Fruit fly (Drosophila melanogaster) whole organism, adult: ENCODE measurements around the gene Rrp1.

Experiments used
- CG11617 ChIP-seq: fragments of 200-800 bp; sonication (Bioruptor generic); optimal IDR thresholded peaks from 2 replicates; lab custom pipeline; 2017; ENCODE audit warnings: mild to moderate bottlenecking, missing biosample characterization, missing genetic modification reagents, missing genetic modification characterization
- CG14711 ChIP-seq: fragments of 200-800 bp; sonication (Bioruptor generic); optimal IDR thresholded peaks from 2 replicates; lab custom pipeline; 2018; ENCODE audit warnings: missing biosample characterization, mild to moderate bottlenecking, missing genetic modification characterization, moderate library complexity
- CG1620 ChIP-seq: fragments of 200-800 bp; sonication (Bioruptor generic); optimal IDR thresholded peaks from 2 replicates; lab custom pipeline; 2016; ENCODE audit warnings: missing biosample characterization, missing genetic modification characterization
- Clk ChIP-seq: fragments of 200-800 bp; sonication (Bioruptor generic); optimal IDR thresholded peaks from 2 replicates; lab custom pipeline; 2017; ENCODE audit warnings: missing biosample characterization, missing genetic modification characterization
- Hr96 ChIP-seq: fragments of 200-800 bp; sonication (Bioruptor generic); optimal IDR thresholded peaks from 2 replicates; lab custom pipeline; 2016; ENCODE audit warnings: missing biosample characterization, missing genetic modification characterization
- cic ChIP-seq: fragments of 200-800 bp; sonication (Bioruptor generic); optimal IDR thresholded peaks from 2 replicates; lab custom pipeline; 2017; ENCODE audit warnings: missing biosample characterization, mild to moderate bottlenecking, missing genetic modification characterization, moderate library complexity
- ovo ChIP-seq: fragments of 200-800 bp; sonication (Bioruptor generic); optimal IDR thresholded peaks from 2 replicates; lab custom pipeline; 2016; ENCODE audit warnings: missing biosample characterization, missing genetic modification characterization
- pad ChIP-seq: fragments of 200-800 bp; sonication (Bioruptor generic); optimal IDR thresholded peaks from 3 replicates; lab custom pipeline; 2017; ENCODE audit warnings: missing biosample characterization, missing genetic modification characterization, mild to moderate bottlenecking, moderate library complexity, missing genetic modification reagents
- tj ChIP-seq: fragments of 200-800 bp; sonication (Bioruptor generic); optimal IDR thresholded peaks from 3 replicates; lab custom pipeline; 2017; ENCODE audit warnings: missing biosample characterization, mild to moderate bottlenecking, missing genetic modification characterization, moderate library complexity
- toe ChIP-seq: fragments of 200-800 bp; sonication (Bioruptor generic); optimal IDR thresholded peaks from 2 replicates; lab custom pipeline; 2016; ENCODE audit warnings: missing biosample characterization, missing genetic modification characterization

DNA sequence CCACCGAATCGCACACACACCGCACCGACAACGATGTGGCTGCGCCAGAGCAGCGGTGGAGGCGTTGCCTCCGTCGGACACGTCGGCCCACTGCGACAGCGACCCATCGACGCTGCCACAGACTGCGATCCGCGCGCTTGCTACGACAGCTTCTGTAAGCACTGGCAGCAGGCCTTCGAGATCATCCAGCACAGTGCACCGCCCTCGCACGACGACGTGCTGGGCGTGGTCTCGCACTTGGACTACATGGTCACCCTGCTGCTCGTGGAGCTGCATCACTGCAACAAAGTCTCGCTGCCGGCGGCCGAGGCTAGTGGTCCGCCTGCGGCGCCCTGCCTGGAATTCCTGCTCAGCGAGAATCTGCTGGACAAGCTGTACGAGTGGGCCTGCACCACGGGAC is 21.4 kb upstream of the Rrp1 start:
- TF ChIP-seq CG14711 (tag; lab: Kevin White, UChicago): no peak
- TF ChIP-seq ovo (GFP tag; lab: Kevin White, UChicago): no peak
- no peak for TF ChIP-seq CG1620 (GFP tag; lab: Kevin White, UChicago)
- no peak for TF ChIP-seq CG11617 (GFP tag; lab: Kevin White, UChicago)
- no peak for TF ChIP-seq pad (GFP tag; lab: Kevin White, UChicago)
- TF ChIP-seq Hr96 (GFP tag; lab: Kevin White, UChicago): no peak
- no peak for TF ChIP-seq Clk (GFP tag; lab: Kevin White, UChicago)
- no peak for TF ChIP-seq toe (GFP tag; lab: Kevin White, UChicago)
- TF ChIP-seq tj (GFP tag; lab: Kevin White, UChicago): no peak
- TF ChIP-seq cic: no peak
